Fruit fly (Drosophila melanogaster) whole organism, embryonic: ENCODE data around the gene CG7304.

Source experiments
- Aef1 ChIP-seq: fragments of 200-800 bp; sonication (Bioruptor generic); IDR thresholded peaks from 3 replicates; pipeline ENCODE4 v1.3.6; 2022; ENCODE audit warnings: missing biosample characterization, missing genetic modification characterization
- CG11695 ChIP-seq: fragments of 200-800 bp; sonication (Bioruptor generic); IDR thresholded peaks from 3 replicates; pipeline ENCODE4 v1.3.6; 2022; ENCODE audit warnings: missing biosample characterization, missing genetic modification characterization
- CG12391 ChIP-seq: fragments of 200-800 bp; sonication (Bioruptor generic); optimal IDR thresholded peaks from 3 replicates; lab custom pipeline; 2018; ENCODE audit warnings: missing biosample characterization, mild to moderate bottlenecking, missing genetic modification characterization, moderate library complexity
- CG13287 ChIP-seq: fragments of 200-800 bp; sonication (Bioruptor generic); IDR thresholded peaks from 2 replicates; pipeline ENCODE4 v1.3.6; 2022; ENCODE audit warnings: missing biosample characterization, missing genetic modification characterization; ENCODE audit not compliant: partially characterized antibody
- CG17328 ChIP-seq: fragments of 200-800 bp; sonication (Bioruptor generic); IDR thresholded peaks from 2 replicates; pipeline ENCODE4 v1.3.6; 2022; ENCODE audit warnings: missing biosample characterization, missing genetic modification characterization
- CG17802 ChIP-seq: fragments of 200-800 bp; sonication (Bioruptor generic); optimal IDR thresholded peaks from 2 replicates; lab custom pipeline; 2018; ENCODE audit warnings: missing biosample characterization, mild to moderate bottlenecking, missing genetic modification characterization, moderate library complexity
- CG18011 ChIP-seq: fragments of 200-800 bp; sonication (Bioruptor generic); optimal IDR thresholded peaks from 2 replicates; lab custom pipeline; 2017; ENCODE audit warnings: missing biosample characterization, missing genetic modification characterization, mild to moderate bottlenecking, moderate library complexity, missing genotype
- CG2202 ChIP-seq: fragments of 200-800 bp; sonication (Bioruptor generic); optimal IDR thresholded peaks from 2 replicates; lab custom pipeline; 2018; ENCODE audit warnings: missing biosample characterization, mild to moderate bottlenecking, missing genetic modification characterization
- CG3281 ChIP-seq: fragments of 200-800 bp; sonication (Bioruptor generic); optimal IDR thresholded peaks from 3 replicates; lab custom pipeline; 2017; ENCODE audit warnings: missing biosample characterization, mild to moderate bottlenecking, missing genetic modification characterization
- CG3995 ChIP-seq: fragments of 200-800 bp; sonication (Bioruptor generic); optimal IDR thresholded peaks from 3 replicates; lab custom pipeline; 2016; ENCODE audit warnings: missing biosample characterization, missing genetic modification characterization
- CG4707 ChIP-seq: fragments of 200-800 bp; sonication (Bioruptor generic); optimal IDR thresholded peaks from 2 replicates; lab custom pipeline; 2018; ENCODE audit warnings: missing biosample characterization, mild to moderate bottlenecking, missing genetic modification characterization, moderate library complexity
- CG6654 ChIP-seq: fragments of 200-800 bp; sonication (Bioruptor generic); optimal IDR thresholded peaks from 2 replicates; lab custom pipeline; 2017; ENCODE audit warnings: missing biosample characterization, mild to moderate bottlenecking, missing genetic modification characterization
- CG8089 ChIP-seq: fragments of 200-800 bp; sonication (Bioruptor generic); optimal IDR thresholded peaks from 3 replicates; lab custom pipeline; 2016; ENCODE audit warnings: missing biosample characterization, missing genetic modification characterization
- CG8290 ChIP-seq, 3 experiments: fragments of 200-800 bp; sonication (Bioruptor generic); optimal IDR thresholded peaks; 2 replicates each; lab custom pipeline; 2016 to 2019; ENCODE audit warnings: missing biosample characterization in 3 of 3, missing genetic modification characterization in 3 of 3, mild to moderate bottlenecking in 2 of 3, moderate library complexity in 1 of 3
- CG8924 ChIP-seq: fragments of 200-800 bp; optimal IDR thresholded peaks from 3 replicates; lab custom pipeline; 2019; ENCODE audit warnings: missing biosample characterization, mild to moderate bottlenecking, missing genetic modification characterization, moderate library complexity
- CG8944 ChIP-seq: fragments of 200-800 bp; sonication (Bioruptor generic); optimal IDR thresholded peaks from 3 replicates; lab custom pipeline; 2016; ENCODE audit warnings: missing biosample characterization, missing genetic modification characterization
- Dll ChIP-seq: fragments of 200-800 bp; sonication (Bioruptor generic); IDR thresholded peaks from 4 replicates; pipeline ENCODE4 v1.3.6; 2022; ENCODE audit warnings: missing biosample characterization, missing genetic modification characterization; ENCODE audit not compliant: partially characterized antibody
- Doc2 ChIP-seq: fragments of 200-800 bp; sonication (Bioruptor generic); IDR thresholded peaks from 2 replicates; pipeline ENCODE4 v1.3.6; 2022; ENCODE audit warnings: missing biosample characterization, missing genetic modification characterization
- Dref ChIP-seq: fragments of 200-800 bp; sonication (Bioruptor generic); IDR thresholded peaks from 2 replicates; pipeline ENCODE4 v1.3.6; 2022; ENCODE audit warnings: missing biosample characterization, missing genetic modification characterization
- Ets65A ChIP-seq: fragments of 200-800 bp; sonication (Bioruptor generic); peaks from one replicate; lab custom pipeline; 2016; ENCODE audit warnings: missing biosample characterization, missing genetic modification characterization
- HLH54F ChIP-seq: fragments of 200-800 bp; sonication (Bioruptor generic); optimal IDR thresholded peaks from 3 replicates; lab custom pipeline; 2016; ENCODE audit warnings: missing biosample characterization, missing genetic modification characterization
- Hr3 ChIP-seq: fragments of 200-800 bp; sonication (Bioruptor generic); optimal IDR thresholded peaks from 3 replicates; lab custom pipeline; 2016; ENCODE audit warnings: missing biosample characterization, missing genetic modification characterization
- Kr ChIP-seq: fragments of 200-800 bp; sonication (Bioruptor generic); optimal IDR thresholded peaks from 2 replicates; lab custom pipeline; 2017; ENCODE audit warnings: missing biosample characterization, mild to moderate bottlenecking, missing genetic modification characterization
- Med ChIP-seq: fragments of 200-800 bp; sonication (Bioruptor generic); peaks from one replicate; lab custom pipeline; 2016; ENCODE audit warnings: missing biosample characterization, missing genetic modification characterization, mild to moderate bottlenecking, inconsistent platforms, moderate library complexity
- Mrtf ChIP-seq: fragments of 200-800 bp; sonication (Bioruptor generic); IDR thresholded peaks from 3 replicates; pipeline ENCODE4 v1.3.6; 2022; ENCODE audit warnings: missing biosample characterization, missing genetic modification characterization
- Oli ChIP-seq: fragments of 200-800 bp; sonication (Bioruptor generic); optimal IDR thresholded peaks from 2 replicates; lab custom pipeline; 2018; ENCODE audit warnings: missing biosample characterization, mild to moderate bottlenecking, missing genetic modification characterization, moderate library complexity
- Opbp ChIP-seq: fragments of 200-800 bp; sonication (Bioruptor generic); IDR thresholded peaks from 3 replicates; pipeline ENCODE4 v1.3.6; 2022; ENCODE audit warnings: missing biosample characterization, missing genetic modification characterization; ENCODE audit not compliant: partially characterized antibody
- Ptx1 ChIP-seq: fragments of 200-800 bp; sonication (Bioruptor generic); IDR thresholded peaks from 2 replicates; pipeline ENCODE4 v1.3.6; 2022; ENCODE audit warnings: missing biosample characterization, missing genetic modification characterization
- Ravus ChIP-seq: fragments of 200-800 bp; sonication (Bioruptor generic); IDR thresholded peaks from 2 replicates; pipeline ENCODE4 v1.3.6; 2022; ENCODE audit warnings: missing biosample characterization, missing genetic modification characterization
- Sox100B ChIP-seq: fragments of 200-800 bp; sonication (Bioruptor generic); optimal IDR thresholded peaks from 3 replicates; lab custom pipeline; 2018; ENCODE audit warnings: missing biosample characterization, mild to moderate bottlenecking, missing genetic modification characterization
- aop ChIP-seq: fragments of 200-800 bp; sonication (Bioruptor generic); IDR thresholded peaks from 2 replicates; pipeline ENCODE4 v1.3.6; 2022; ENCODE audit warnings: missing biosample characterization, missing genetic modification characterization
- bowl ChIP-seq: fragments of 200-800 bp; sonication (Bioruptor generic); IDR thresholded peaks from 2 replicates; pipeline ENCODE4 v1.3.6; 2022; ENCODE audit warnings: missing biosample characterization, missing genetic modification characterization
- chinmo ChIP-seq: fragments of 200-800 bp; sonication (Bioruptor generic); IDR thresholded peaks from 4 replicates; pipeline ENCODE4 v1.3.6; 2022; ENCODE audit warnings: missing biosample characterization, missing genetic modification characterization; ENCODE audit not compliant: partially characterized antibody
- emc ChIP-seq: fragments of 200-800 bp; sonication (Bioruptor generic); optimal IDR thresholded peaks from 2 replicates; lab custom pipeline; 2016; ENCODE audit warnings: missing biosample characterization, missing genetic modification characterization
- ftz-f1 ChIP-seq: fragments of 200-800 bp; sonication (Bioruptor generic); optimal IDR thresholded peaks from 2 replicates; lab custom pipeline; 2016; ENCODE audit warnings: missing biosample characterization, missing genetic modification characterization
- inv ChIP-seq: fragments of 200-800 bp; sonication (Bioruptor generic); IDR thresholded peaks from 2 replicates; pipeline ENCODE4 v1.3.6; 2022; ENCODE audit warnings: missing biosample characterization, missing genetic modification characterization; ENCODE audit not compliant: partially characterized antibody
- jing ChIP-seq: fragments of 200-800 bp; sonication (Bioruptor generic); optimal IDR thresholded peaks from 2 replicates; lab custom pipeline; 2018; ENCODE audit warnings: missing biosample characterization, mild to moderate bottlenecking, missing genetic modification characterization
- lbe ChIP-seq: fragments of 200-800 bp; sonication (Bioruptor generic); optimal IDR thresholded peaks from 2 replicates; lab custom pipeline; 2016; ENCODE audit warnings: missing biosample characterization, mild to moderate bottlenecking, missing genetic modification characterization
- nau ChIP-seq: fragments of 200-800 bp; sonication (Bioruptor generic); optimal IDR thresholded peaks from 3 replicates; lab custom pipeline; 2017; ENCODE audit warnings: missing biosample characterization, mild to moderate bottlenecking, missing genetic modification characterization, missing genetic modification reagents
- nerfin-1 ChIP-seq: fragments of 200-800 bp; sonication (Bioruptor generic); optimal IDR thresholded peaks from 3 replicates; lab custom pipeline; 2019; ENCODE audit warnings: missing biosample characterization, mild to moderate bottlenecking, missing genetic modification characterization, moderate library complexity
- otp ChIP-seq: fragments of 200-800 bp; sonication (Bioruptor generic); IDR thresholded peaks from 3 replicates; pipeline ENCODE4, ENCODE4 v1.3.6; 2022; ENCODE audit warnings: missing biosample characterization, missing genetic modification characterization
- pros ChIP-seq: fragments of 200-800 bp; sonication (Bioruptor generic); optimal IDR thresholded peaks from 3 replicates; lab custom pipeline; 2019; ENCODE audit warnings: missing biosample characterization, mild to moderate bottlenecking, missing genetic modification characterization, moderate library complexity
- run ChIP-seq: fragments of 200-800 bp; sonication (Bioruptor generic); optimal IDR thresholded peaks from 3 replicates; lab custom pipeline; 2018; ENCODE audit warnings: missing biosample characterization, mild to moderate bottlenecking, missing genetic modification characterization
- slbo ChIP-seq: fragments of 200-800 bp; sonication (Bioruptor generic); IDR thresholded peaks from 2 replicates; pipeline ENCODE4 v1.3.6; 2022; ENCODE audit warnings: missing biosample characterization, missing genetic modification characterization
- ssp ChIP-seq: fragments of 200-800 bp; sonication (Bioruptor generic); IDR thresholded peaks from 2 replicates; pipeline ENCODE4 v1.3.6; 2022; ENCODE audit warnings: missing biosample characterization, missing genetic modification characterization
- tx ChIP-seq: fragments of 200-800 bp; sonication (Bioruptor generic); optimal IDR thresholded peaks from 2 replicates; lab custom pipeline; 2016; ENCODE audit warnings: missing biosample characterization, missing genetic modification characterization
- vvl ChIP-seq: fragments of 200-800 bp; sonication (Bioruptor generic); IDR thresholded peaks from 2 replicates; pipeline ENCODE4 v1.3.6; 2022; ENCODE audit warnings: missing biosample characterization, missing genetic modification characterization

The CG7304 gene

DNA sequence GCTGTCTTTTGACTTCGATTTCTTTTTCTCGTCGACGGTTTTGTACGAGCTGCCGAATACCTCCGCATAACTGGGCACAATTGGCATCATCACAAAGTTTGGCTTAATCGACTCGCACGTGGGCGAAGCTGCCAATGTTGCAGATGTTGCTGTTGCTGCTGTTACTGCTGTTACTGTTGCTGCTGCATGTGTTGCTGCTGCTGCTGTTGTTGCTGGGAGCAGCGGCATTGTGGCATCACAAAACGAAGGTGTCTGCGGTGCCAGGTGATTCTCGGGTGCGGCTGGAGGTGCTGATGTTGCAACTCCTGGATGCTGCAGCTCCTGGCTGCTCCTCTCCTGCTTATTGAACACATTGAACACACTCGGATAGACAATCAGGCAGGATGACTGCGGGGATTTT, 18.4 kb downstream of the CG7304 start:
- TF ChIP-seq nau (GFP tag; lab: Kevin White, UChicago) (no peak), lbe (GFP tag; lab: Kevin White, UChicago) (no peak), Med (GFP tag; lab: Kevin White, UChicago) (peak; percentile 26), slbo (GFP tag; lab: Robert Waterston, UW) (0 out of 2 replicates have a peak, but pooled peaks have one; percentile 13), chinmo (GFP tag; lab: Robert Waterston, UW) (0 out of 4 replicates have a peak, but pooled peaks have one; percentile 9), CG17802 (tag; lab: Kevin White, UChicago) (no peak), Ets65A (GFP tag; lab: Kevin White, UChicago) (peak; percentile 66), HLH54F (GFP tag; lab: Kevin White, UChicago) (no peak), tx (no peak)

DNA sequence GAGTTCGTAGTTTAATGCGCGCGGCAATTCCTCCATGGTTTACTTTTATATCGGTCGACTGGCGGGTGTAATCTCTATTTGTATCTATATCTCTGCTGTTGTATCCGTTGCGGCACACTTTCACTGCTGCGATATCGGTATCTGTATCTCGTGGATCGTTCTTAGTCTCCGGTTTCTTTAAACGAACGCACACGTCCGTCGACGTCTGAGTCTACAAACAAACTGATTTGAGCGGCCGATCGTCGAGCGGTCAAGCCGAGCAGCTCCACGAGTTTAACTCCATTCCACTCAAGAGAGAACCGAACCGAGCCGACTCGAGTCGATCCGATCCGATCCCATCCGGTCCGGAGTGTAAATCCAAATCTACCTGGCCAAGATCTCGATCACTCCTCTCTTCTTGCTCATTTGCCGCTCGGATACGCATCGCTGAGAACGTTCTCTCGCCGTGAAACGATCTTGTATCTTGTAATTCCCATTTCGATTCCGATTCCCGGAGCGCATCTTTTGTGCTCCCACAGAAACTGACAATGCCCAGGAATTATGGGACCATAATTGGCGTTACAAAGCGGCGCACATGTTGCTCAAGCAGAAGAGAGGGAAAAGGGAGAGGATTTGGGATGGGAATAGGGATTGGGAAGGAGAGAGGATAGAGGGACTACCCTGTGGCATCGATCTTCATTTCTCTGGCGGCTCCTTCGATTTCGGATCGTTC, 20.3 kb downstream of the CG7304 start, which contains the start of gene comm2:
TSS of gene comm2 (minus strand) at position 225 of the 712 bp plus-strand sequence.
- peak; percentile 98 for TF ChIP-seq pros (GFP tag; lab: Kevin White, UChicago)
- TF ChIP-seq CG17328 (GFP tag; lab: Robert Waterston, UW) = 0 out of 2 replicates have a peak, but pooled peaks have one; percentile 30
- TF ChIP-seq CG18011 = no peak
- TF ChIP-seq Oli = no peak
- no peak for TF ChIP-seq Hr3 (GFP tag; lab: Kevin White, UChicago)
- no peak for TF ChIP-seq CG12391 (tag; lab: Kevin White, UChicago)
- TF ChIP-seq vvl (GFP tag; lab: Robert Waterston, UW) = peak; percentile 63; the same call in 1 of the 2 replicates
- TF ChIP-seq Doc2 = no peak
- no peak for TF ChIP-seq Mrtf (GFP tag; lab: Robert Waterston, UW)
- no peak for TF ChIP-seq Dref
- peak; percentile 69; the same call in 2 of the 3 replicates for TF ChIP-seq Opbp (GFP tag; lab: Robert Waterston, UW)
- TF ChIP-seq run = no peak
- no peak for TF ChIP-seq Ptx1 (GFP tag; lab: Robert Waterston, UW)
- no peak for TF ChIP-seq bowl (GFP tag; lab: Robert Waterston, UW)
- TF ChIP-seq Kr (GFP tag; lab: Kevin White, UChicago) = no peak
- no peak for TF ChIP-seq emc
- no peak for TF ChIP-seq Ravus
- no peak for TF ChIP-seq Aef1 (GFP tag; lab: Robert Waterston, UW)
- TF ChIP-seq CG2202 (tag; lab: Kevin White, UChicago) = peak; percentile 12
- 0 out of 3 replicates have a peak, but pooled peaks have one; percentile 50 for TF ChIP-seq otp (GFP tag; lab: Robert Waterston, UW)
- TF ChIP-seq jing = no peak
- peak; percentile 38; the same call in 1 of the 2 replicates for TF ChIP-seq inv (GFP tag; lab: Robert Waterston, UW)
- no peak for TF ChIP-seq Sox100B (GFP tag; lab: Kevin White, UChicago)
- TF ChIP-seq CG3281 = no peak
- no peak for TF ChIP-seq nerfin-1 (tag; lab: Kevin White, UChicago)
- peak; percentile 46; the same call in 1 of the 4 replicates for TF ChIP-seq Dll (GFP tag; lab: Robert Waterston, UW)
- TF ChIP-seq CG4707 (GFP tag; lab: Kevin White, UChicago) = peak; percentile 1
- TF ChIP-seq CG8944 = no peak
- peak; percentile 2 for TF ChIP-seq CG8924 (tag; lab: Kevin White, UChicago)
- no peak for TF ChIP-seq ssp (GFP tag; lab: Robert Waterston, UW)
- no peak for TF ChIP-seq CG8089
- TF ChIP-seq ftz-f1 = no peak
- TF ChIP-seq CG13287 (GFP tag; lab: Robert Waterston, UW) = peak; percentile 45; the same call in 1 of the 2 replicates
- TF ChIP-seq CG11695 (GFP tag; lab: Robert Waterston, UW) = no peak
- TF ChIP-seq CG8290 (GFP tag; optimal IDR thresholded peaks at IDR 0.05; lab: Kevin White, UChicago) = no peak
- TF ChIP-seq CG8290 (tag; optimal IDR thresholded peaks at IDR 0.05; lab: Kevin White, UChicago) = peak in 1 of 2 experiments; percentile 19
- TF ChIP-seq CG3995 (GFP tag; lab: Kevin White, UChicago) = no peak
- TF ChIP-seq CG6654 = no peak
- TF ChIP-seq aop (GFP tag; lab: Robert Waterston, UW) = peak; percentile 19; the same call in 1 of the 2 replicates
